Worm (Caenorhabditis elegans) whole organism, late embryonic: ENCODE results near the gene C30F2.2.

Source experiments
- C08G9.2 ChIP-seq: sonication (generic microtip); optimal IDR thresholded peaks from 2 replicates; lab custom pipeline; 2016; ENCODE audit warnings: mild to moderate bottlenecking, missing genetic modification characterization, moderate library complexity, missing compliant biosample characterization
- C38D4.7 ChIP-seq: fragments of 200-800 bp; sonication (Bioruptor generic); optimal IDR thresholded peaks from 2 replicates; lab custom pipeline; 2018; ENCODE audit warnings: mild to moderate bottlenecking, missing genetic modification characterization, moderate library complexity, missing compliant biosample characterization
- F13H6.1 ChIP-seq: sonication (generic microtip); optimal IDR thresholded peaks from 2 replicates; lab custom pipeline; 2016; ENCODE audit warnings: missing genetic modification characterization, missing compliant biosample characterization
- Y22D7AL.16 ChIP-seq: sonication (generic microtip); optimal IDR thresholded peaks from 2 replicates; lab custom pipeline; 2016; ENCODE audit warnings: missing genetic modification characterization, missing compliant biosample characterization
- ama-1 ChIP-seq: fragments of 150-350 bp; optimal IDR thresholded peaks from 2 replicates; lab custom pipeline; 2014
- ceh-14 ChIP-seq: sonication (generic microtip); optimal IDR thresholded peaks from 2 replicates; lab custom pipeline; 2016; ENCODE audit warnings: missing genotype, missing genetic modification characterization, missing compliant biosample characterization
- ceh-18 ChIP-seq: sonication (generic microtip); optimal IDR thresholded peaks from 2 replicates; lab custom pipeline; 2016; ENCODE audit warnings: missing genetic modification characterization, missing compliant biosample characterization
- ceh-19 ChIP-seq: fragments of 200-800 bp; sonication (Bioruptor generic); optimal IDR thresholded peaks from 2 replicates; lab custom pipeline; 2018; ENCODE audit warnings: mild to moderate bottlenecking, missing genetic modification characterization, missing compliant biosample characterization
- ceh-2 ChIP-seq: sonication (generic microtip); optimal IDR thresholded peaks from 2 replicates; lab custom pipeline; 2016; ENCODE audit warnings: missing genotype, missing genetic modification characterization, missing compliant biosample characterization
- ceh-22 ChIP-seq: sonication (generic microtip); optimal IDR thresholded peaks from 2 replicates; lab custom pipeline; 2017; ENCODE audit warnings: missing biosample characterization, missing genetic modification characterization
- ceh-31 ChIP-seq: sonication (generic microtip); optimal IDR thresholded peaks from 2 replicates; lab custom pipeline; 2016; ENCODE audit warnings: missing genetic modification characterization, missing compliant biosample characterization
- ceh-48 ChIP-seq: sonication (generic microtip); optimal IDR thresholded peaks from 2 replicates; lab custom pipeline; 2016; ENCODE audit warnings: missing genetic modification characterization, inconsistent platforms, missing compliant biosample characterization
- ceh-9 ChIP-seq: sonication (generic microtip); optimal IDR thresholded peaks from 2 replicates; lab custom pipeline; 2016; ENCODE audit warnings: mild to moderate bottlenecking, missing genetic modification characterization, inconsistent platforms, missing compliant biosample characterization
- che-1 ChIP-seq: sonication (generic microtip); optimal IDR thresholded peaks from 2 replicates; lab custom pipeline; 2016; ENCODE audit warnings: mild to moderate bottlenecking, missing genetic modification characterization, missing compliant biosample characterization
- dmd-4 ChIP-seq: sonication (generic microtip); optimal IDR thresholded peaks from 2 replicates; lab custom pipeline; 2016; ENCODE audit warnings: borderline replicate concordance, missing genetic modification characterization, missing compliant biosample characterization
- dve-1 ChIP-seq: sonication (generic microtip); optimal IDR thresholded peaks from 2 replicates; lab custom pipeline; 2017; ENCODE audit warnings: antibody characterized with exemption, mild to moderate bottlenecking, missing genetic modification characterization, missing compliant biosample characterization
- elt-4 ChIP-seq: sonication (generic microtip); optimal IDR thresholded peaks from 2 replicates; lab custom pipeline; 2016; ENCODE audit warnings: missing genetic modification characterization, missing compliant biosample characterization
- ets-4 ChIP-seq: sonication (generic microtip); optimal IDR thresholded peaks from 2 replicates; lab custom pipeline; 2016; ENCODE audit warnings: missing genetic modification characterization, missing compliant biosample characterization
- fax-1 ChIP-seq: sonication (generic microtip); optimal IDR thresholded peaks from 2 replicates; lab custom pipeline; 2016; ENCODE audit warnings: missing genotype, missing genetic modification characterization, missing compliant biosample characterization
- hlh-15 ChIP-seq: sonication (generic microtip); optimal IDR thresholded peaks from 2 replicates; lab custom pipeline; 2016; ENCODE audit warnings: missing genetic modification characterization, missing compliant biosample characterization
- hlh-30 ChIP-seq: sonication (generic microtip); optimal IDR thresholded peaks from 2 replicates; lab custom pipeline; 2017; ENCODE audit warnings: antibody characterized with exemption, missing genetic modification characterization, missing compliant biosample characterization; ENCODE audit not compliant: insufficient read depth
- lim-6 ChIP-seq: sonication (generic microtip); optimal IDR thresholded peaks from 2 replicates; lab custom pipeline; 2016; ENCODE audit warnings: missing genetic modification characterization, missing compliant biosample characterization
- lin-11 ChIP-seq: fragments of 200-800 bp; sonication (Bioruptor generic); optimal IDR thresholded peaks from 2 replicates; lab custom pipeline; 2018; ENCODE audit warnings: mild to moderate bottlenecking, missing genetic modification characterization, missing compliant biosample characterization
- madf-2 ChIP-seq: sonication (generic microtip); optimal IDR thresholded peaks from 2 replicates; lab custom pipeline; 2017; ENCODE audit warnings: missing genetic modification characterization, missing compliant biosample characterization
- nfya-1 ChIP-seq: sonication (generic microtip); optimal IDR thresholded peaks from 2 replicates; lab custom pipeline; 2017; ENCODE audit warnings: missing genetic modification characterization, mild to moderate bottlenecking, missing compliant biosample characterization, antibody characterized with exemption, moderate library complexity
- nhr-11 ChIP-seq: fragments of 150-350 bp; optimal IDR thresholded peaks from 2 replicates; lab custom pipeline; 2014; ENCODE audit warnings: missing biosample characterization, missing genetic modification characterization
- nhr-232 ChIP-seq: sonication (generic microtip); optimal IDR thresholded peaks from 2 replicates; lab custom pipeline; 2016; ENCODE audit warnings: missing genetic modification characterization, missing compliant biosample characterization
- npax-4 ChIP-seq: sonication (generic microtip); optimal IDR thresholded peaks from 2 replicates; lab custom pipeline; 2016; ENCODE audit warnings: missing genetic modification characterization, missing compliant biosample characterization
- odd-2 ChIP-seq: sonication (generic microtip); optimal IDR thresholded peaks from 2 replicates; lab custom pipeline; 2017; ENCODE audit warnings: antibody characterized with exemption, mild to moderate bottlenecking, missing genetic modification characterization, missing compliant biosample characterization
- pag-3 ChIP-seq: sonication (generic microtip); optimal IDR thresholded peaks from 2 replicates; lab custom pipeline; 2016; ENCODE audit warnings: missing compliant biosample characterization, missing genetic modification characterization, borderline replicate concordance
- pat-9 ChIP-seq: fragments of 200-800 bp; sonication (Bioruptor generic); optimal IDR thresholded peaks from 2 replicates; lab custom pipeline; 2018; ENCODE audit warnings: mild to moderate bottlenecking, missing genetic modification characterization, moderate library complexity, missing compliant biosample characterization
- pax-1 ChIP-seq: fragments of 150-350 bp; optimal IDR thresholded peaks from 2 replicates; lab custom pipeline; 2014; ENCODE audit warnings: missing biosample characterization, missing genetic modification characterization
- pqm-1 ChIP-seq: sonication (generic microtip); optimal IDR thresholded peaks from 2 replicates; lab custom pipeline; 2016; ENCODE audit warnings: missing genetic modification characterization, missing compliant biosample characterization
- pros-1 ChIP-seq: fragments of 150-350 bp; optimal IDR thresholded peaks from 2 replicates; lab custom pipeline; 2014; ENCODE audit warnings: missing biosample characterization, missing genetic modification reagents, missing genetic modification characterization
- ref-2 ChIP-seq: sonication (generic microtip); optimal IDR thresholded peaks from 2 replicates; lab custom pipeline; 2016; ENCODE audit warnings: missing genetic modification characterization, missing compliant biosample characterization
- sdc-2 ChIP-seq: sonication (generic microtip); optimal IDR thresholded peaks from 2 replicates; lab custom pipeline; 2016; ENCODE audit warnings: missing genotype, missing genetic modification characterization, missing compliant biosample characterization
- sox-2 ChIP-seq: fragments of 200-800 bp; sonication (Bioruptor generic); IDR thresholded peaks from 2 replicates; pipeline ENCODE4 v1.3.6; 2022; ENCODE audit warnings: missing genetic modification reagents, missing genetic modification characterization, missing compliant biosample characterization
- sox-4 ChIP-seq: sonication (generic microtip); optimal IDR thresholded peaks from 2 replicates; lab custom pipeline; 2017; ENCODE audit warnings: mild to moderate bottlenecking, missing genetic modification characterization, inconsistent platforms, missing compliant biosample characterization
- tbx-7 ChIP-seq: sonication (generic microtip); optimal IDR thresholded peaks from 2 replicates; lab custom pipeline; 2016; ENCODE audit warnings: missing genotype, missing genetic modification characterization, missing compliant biosample characterization
- ttx-3 ChIP-seq: sonication (generic microtip); optimal IDR thresholded peaks from 2 replicates; lab custom pipeline; 2016; ENCODE audit warnings: missing genetic modification reagents, missing genetic modification characterization, missing compliant biosample characterization
- unc-55 ChIP-seq: sonication (generic microtip); optimal IDR thresholded peaks from 2 replicates; lab custom pipeline; 2017; ENCODE audit warnings: missing biosample characterization, missing genetic modification reagents, missing genetic modification characterization
- unc-86 ChIP-seq: sonication (generic microtip); optimal IDR thresholded peaks from 2 replicates; lab custom pipeline; 2016; ENCODE audit warnings: missing genetic modification characterization, missing compliant biosample characterization

C30F2.2 gene

DNA sequence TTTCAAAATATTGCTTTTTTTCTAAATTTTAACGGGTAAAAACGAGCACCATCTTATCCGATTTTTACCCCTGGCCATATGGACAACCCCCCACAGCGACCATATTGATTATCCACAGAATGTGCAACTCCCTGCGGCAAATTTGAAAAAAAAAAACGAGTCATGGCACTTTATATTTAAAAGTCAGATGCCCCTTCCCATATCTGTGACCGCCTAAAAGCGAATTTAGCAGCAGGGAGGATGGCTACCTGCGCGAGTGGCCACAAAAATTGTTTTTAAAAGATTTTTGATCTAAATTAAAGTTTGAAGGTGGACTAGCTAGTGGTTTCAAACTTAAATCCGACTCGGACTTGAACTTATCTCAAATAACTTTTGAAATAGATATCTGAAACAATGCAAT, 28.6 kb downstream of the C30F2.2 start (continued):
- TF ChIP-seq F13H6.1 (tag; lab: Kevin White, UChicago) (peak; percentile 8), nfya-1 (tag; lab: Kevin White, UChicago) (peak; percentile 92), C38D4.7 (GFP tag; lab: Kevin White, UChicago) (no peak), Y22D7AL.16 (tag; lab: Kevin White, UChicago) (no peak), sdc-2 (peak; percentile 99), ceh-22 (tag; lab: Kevin White, UChicago) (peak; percentile 67), pqm-1 (peak; percentile 57), ceh-19 (GFP tag; lab: Kevin White, UChicago) (no peak), nhr-232 (tag; lab: Kevin White, UChicago) (no peak), ceh-31 (tag; lab: Kevin White, UChicago) (peak; percentile 80), unc-86 (tag; lab: Kevin White, UChicago) (peak; percentile 28), fax-1 (no peak), pag-3 (tag; lab: Kevin White, UChicago) (no peak), ceh-18 (tag; lab: Kevin White, UChicago) (peak; percentile 95), npax-4 (no peak), tbx-7 (tag; lab: Kevin White, UChicago) (no peak)

- no peak for TF ChIP-seq pat-9 (tag; lab: Kevin White, UChicago)
- TF ChIP-seq nhr-11 (tag; lab: Kevin White, UChicago), result no peak
- TF ChIP-seq odd-2, result no peak
- TF ChIP-seq ref-2 (tag; lab: Kevin White, UChicago), result no peak
- TF ChIP-seq ceh-9 (tag; lab: Kevin White, UChicago), result no peak
- TF ChIP-seq sox-4 (tag; lab: Kevin White, UChicago), result no peak
- TF ChIP-seq lin-11 (tag; lab: Kevin White, UChicago), result no peak
- TF ChIP-seq nfya-1 (tag; lab: Kevin White, UChicago), result no peak
- TF ChIP-seq ceh-2 (tag; lab: Kevin White, UChicago), result no peak
- no peak for TF ChIP-seq npax-4
- no peak for TF ChIP-seq F13H6.1 (tag; lab: Kevin White, UChicago)
Observed at ce11 chrX:16055245-16055644, 29.8 kb downstream of the C30F2.2 start, which contains the start of gene T27A8.7. Gene T27A8.7, plus strand, starts transcription at chrX:16055545.

ce11 chrX:16049573-16049972, 35.4 kb downstream of the C30F2.2 start, which contains the start of gene cpd-2:
Gene cpd-2, plus strand, starts transcription at chrX:16049873.
- TF ChIP-seq nhr-11 (tag; lab: Kevin White, UChicago) (no peak), lim-6 (tag; lab: Kevin White, UChicago) (no peak), pros-1 (tag; lab: Kevin White, UChicago) (no peak), hlh-15 (tag; lab: Kevin White, UChicago) (no peak), dve-1 (no peak), dmd-4 (tag; lab: Kevin White, UChicago) (no peak), ceh-14 (tag; lab: Kevin White, UChicago) (no peak), ama-1 (lab: Kevin White, UChicago) (no peak), hlh-30 (no peak), sox-2 (GFP tag; lab: Robert Waterston, UW) (no peak), ets-4 (tag; lab: Kevin White, UChicago) (no peak), madf-2 (tag; lab: Kevin White, UChicago) (no peak), elt-4 (no peak), ttx-3 (tag; lab: Kevin White, UChicago) (no peak)

DNA sequence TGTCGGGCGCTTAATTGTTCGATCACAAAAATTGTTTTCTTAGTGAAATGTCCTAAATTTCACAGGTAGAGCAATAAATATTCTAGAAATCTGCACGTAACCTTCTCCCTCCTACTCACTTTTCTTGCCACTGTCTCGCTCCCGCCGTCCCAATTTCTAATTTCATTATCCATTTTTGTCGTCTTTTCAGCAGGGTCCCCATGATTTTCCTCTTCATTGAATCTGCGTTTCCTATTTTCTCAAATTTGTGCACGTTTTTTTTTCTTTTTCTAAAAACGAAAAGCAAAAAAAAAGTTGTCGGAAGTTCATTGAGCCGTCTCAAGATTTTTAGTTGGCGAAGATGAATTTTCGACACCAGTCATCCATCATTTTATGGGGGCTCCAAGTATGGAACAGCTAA, 38.6 kb downstream of the C30F2.2 start:
- TF ChIP-seq C08G9.2 (tag; lab: Kevin White, UChicago) (no peak), pax-1 (tag; lab: Kevin White, UChicago) (no peak), ceh-18 (tag; lab: Kevin White, UChicago) (no peak), ref-2 (tag; lab: Kevin White, UChicago) (no peak), unc-55 (no peak), ceh-48 (no peak), che-1 (tag; lab: Kevin White, UChicago) (no peak), ceh-2 (tag; lab: Kevin White, UChicago) (no peak)
- TF ChIP-seq, all 69 proteins: peak for 0
